Fruit fly (Drosophila melanogaster): ENCODE results near the gene Pis.

Gene Pis

DNA sequence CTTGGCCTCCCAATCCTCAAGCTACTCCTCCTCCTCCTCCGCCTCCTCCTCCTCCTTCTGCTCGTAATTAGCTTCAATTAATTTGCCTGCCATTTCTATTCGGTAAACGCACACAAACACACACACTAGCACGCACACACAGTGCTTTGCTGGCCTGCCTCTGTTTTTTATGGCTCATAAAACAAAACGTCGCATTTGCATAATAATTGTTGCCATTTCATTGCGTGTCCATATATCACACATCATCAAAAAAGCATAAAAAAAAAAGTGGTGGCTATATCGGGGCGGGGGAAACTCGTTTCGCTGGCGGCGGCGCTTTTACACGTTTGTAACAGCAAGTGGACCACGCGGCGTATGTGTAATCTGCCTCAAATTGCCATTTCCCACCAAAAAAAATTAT is 52.0 kb downstream of the Pis start:
- TF ChIP-seq dl (GFP tag; optimal IDR thresholded peaks at IDR 0.05; ENCODE audit: insufficient read depth in 1 of 2, partially characterized antibody in 2 of 2) (no peak), CG32264 (GFP tag; optimal IDR thresholded peaks at IDR 0.05) (no peak), woc (GFP tag; optimal IDR thresholded peaks at IDR 0.05) (no peak), Dfd (GFP tag; optimal IDR thresholded peaks at IDR 0.05) (no peak), psq (GFP tag; optimal IDR thresholded peaks at IDR 0.05) (no peak)

All from whole organism, wandering third instar larva.